Worm (Caenorhabditis elegans): ENCODE results near the gene prmt-9.

The prmt-9 gene

ce11 chrIV:12630922-12631321, 53.3 kb downstream of the prmt-9 start, which contains the start of gene ark-1:
Gene ark-1, minus strand, starts transcription at chrIV:12631022.
- TF ChIP-seq nhr-232 (tag; optimal IDR thresholded peaks at IDR 0.05) (no peak), fkh-10 (GFP tag; optimal IDR thresholded peaks at IDR 0.05) (no peak), nhr-11 (tag; optimal IDR thresholded peaks at IDR 0.05) (no peak), ceh-48 (tag; optimal IDR thresholded peaks at IDR 0.05) (no peak), tbx-7 (tag; optimal IDR thresholded peaks at IDR 0.05) (no peak), dve-1 (tag; optimal IDR thresholded peaks at IDR 0.05) (no peak), hlh-8 (tag; optimal IDR thresholded peaks at IDR 0.05) (no peak), ceh-6 (GFP tag; optimal IDR thresholded peaks at IDR 0.05) (no peak), ceh-14 (tag; optimal IDR thresholded peaks at IDR 0.05) (no peak), rnt-1 (tag; optimal IDR thresholded peaks at IDR 0.05) (no peak), pqm-1 (tag; optimal IDR thresholded peaks at IDR 0.05) (no peak), ceh-9 (tag; optimal IDR thresholded peaks at IDR 0.05) (no peak), che-1 (tag; optimal IDR thresholded peaks at IDR 0.05) (no peak)

Measured in whole organism, late embryonic.